Fruit fly (Drosophila melanogaster) whole organism, wandering third instar larva: ENCODE results near the gene kraken.

Source experiments
- HLH106 ChIP-seq: fragments of 200-800 bp; optimal IDR thresholded peaks from 3 replicates; lab custom pipeline; 2019; ENCODE audit warnings: missing biosample characterization, mild to moderate bottlenecking, missing genetic modification characterization, moderate library complexity
- foxo ChIP-seq, 2 experiments: fragments of 200-800 bp; sonication (Bioruptor generic); optimal IDR thresholded peaks; 2 replicates in 1 of 2; 3 replicates in 1 of 2; lab custom pipeline; 2016 to 2017; ENCODE audit warnings: missing biosample characterization in 2 of 2, missing genetic modification characterization in 2 of 2
- fru ChIP-seq: fragments of 200-800 bp; sonication (Bioruptor generic); optimal IDR thresholded peaks from 3 replicates; lab custom pipeline; 2016; ENCODE audit warnings: missing biosample characterization, mild to moderate bottlenecking, missing genetic modification characterization
- pan ChIP-seq: fragments of >200 bp; optimal IDR thresholded peaks from 2 replicates; lab custom pipeline; 2017
- psq ChIP-seq: fragments of 200-800 bp; sonication (Bioruptor generic); optimal IDR thresholded peaks from 3 replicates; lab custom pipeline; 2017; ENCODE audit warnings: missing biosample characterization, mild to moderate bottlenecking, missing genetic modification characterization, moderate library complexity

- TF ChIP-seq psq (GFP tag; lab: Kevin White, UChicago) (no peak), fru (GFP tag; lab: Kevin White, UChicago) (no peak), foxo (GFP tag; optimal IDR thresholded peaks at IDR 0.05; lab: Kevin White, UChicago) (no peak), pan (lab: Kevin White, UChicago) (no peak), HLH106 (tag; lab: Kevin White, UChicago) (no peak)
Measured at dm6 chr2L:817850-818249, 34.7 kb upstream of the kraken start, which contains the start of gene CG15880.
